Worm (Caenorhabditis elegans) whole organism, late embryonic: ENCODE measurements around the gene F08G12.3.

Experiments
- C08G9.2 ChIP-seq: sonication (generic microtip); optimal IDR thresholded peaks from 2 replicates; lab custom pipeline; 2016; ENCODE audit warnings: mild to moderate bottlenecking, missing genetic modification characterization, moderate library complexity, missing compliant biosample characterization
- C38D4.7 ChIP-seq: fragments of 200-800 bp; sonication (Bioruptor generic); optimal IDR thresholded peaks from 2 replicates; lab custom pipeline; 2018; ENCODE audit warnings: mild to moderate bottlenecking, missing genetic modification characterization, moderate library complexity, missing compliant biosample characterization
- F13H6.1 ChIP-seq: sonication (generic microtip); optimal IDR thresholded peaks from 2 replicates; lab custom pipeline; 2016; ENCODE audit warnings: missing genetic modification characterization, missing compliant biosample characterization
- K09A11.1 ChIP-seq: sonication (generic microtip); optimal IDR thresholded peaks from 2 replicates; lab custom pipeline; 2017; ENCODE audit warnings: antibody characterized with exemption, mild to moderate bottlenecking, missing genetic modification characterization, missing compliant biosample characterization; ENCODE audit not compliant: insufficient read depth
- Y22D7AL.16 ChIP-seq: sonication (generic microtip); optimal IDR thresholded peaks from 2 replicates; lab custom pipeline; 2016; ENCODE audit warnings: missing genetic modification characterization, missing compliant biosample characterization
- ahr-1 ChIP-seq: sonication (generic microtip); optimal IDR thresholded peaks from 2 replicates; lab custom pipeline; 2016; ENCODE audit warnings: missing genetic modification characterization, missing compliant biosample characterization
- ama-1 ChIP-seq: fragments of 150-350 bp; optimal IDR thresholded peaks from 2 replicates; lab custom pipeline; 2014
- ceh-19 ChIP-seq: fragments of 200-800 bp; sonication (Bioruptor generic); optimal IDR thresholded peaks from 2 replicates; lab custom pipeline; 2018; ENCODE audit warnings: mild to moderate bottlenecking, missing genetic modification characterization, missing compliant biosample characterization
- ceh-22 ChIP-seq: sonication (generic microtip); optimal IDR thresholded peaks from 2 replicates; lab custom pipeline; 2017; ENCODE audit warnings: missing biosample characterization, missing genetic modification characterization
- ceh-24 ChIP-seq: sonication (generic microtip); optimal IDR thresholded peaks from 2 replicates; lab custom pipeline; 2016; ENCODE audit warnings: mild to moderate bottlenecking, missing genetic modification characterization, missing compliant biosample characterization
- ceh-30 ChIP-seq: fragments of 150-350 bp; optimal IDR thresholded peaks from 2 replicates; lab custom pipeline; 2014; ENCODE audit warnings: missing biosample characterization, missing genetic modification characterization
- che-1 ChIP-seq: sonication (generic microtip); optimal IDR thresholded peaks from 2 replicates; lab custom pipeline; 2016; ENCODE audit warnings: mild to moderate bottlenecking, missing genetic modification characterization, missing compliant biosample characterization
- dve-1 ChIP-seq: sonication (generic microtip); optimal IDR thresholded peaks from 2 replicates; lab custom pipeline; 2017; ENCODE audit warnings: antibody characterized with exemption, mild to moderate bottlenecking, missing genetic modification characterization, missing compliant biosample characterization
- elt-4 ChIP-seq: sonication (generic microtip); optimal IDR thresholded peaks from 2 replicates; lab custom pipeline; 2016; ENCODE audit warnings: missing genetic modification characterization, missing compliant biosample characterization
- fkh-10 ChIP-seq: fragments of 150-350 bp; optimal IDR thresholded peaks from 2 replicates; lab custom pipeline; 2014; ENCODE audit warnings: missing biosample characterization, missing genetic modification reagents, missing genetic modification characterization
- fkh-6 ChIP-seq: sonication (generic microtip); optimal IDR thresholded peaks from 2 replicates; lab custom pipeline; 2016; ENCODE audit warnings: missing genetic modification characterization, missing compliant biosample characterization
- hlh-6 ChIP-seq: sonication (generic microtip); optimal IDR thresholded peaks from 2 replicates; lab custom pipeline; 2016; ENCODE audit warnings: missing genotype, missing genetic modification characterization, missing compliant biosample characterization
- hlh-8 ChIP-seq: sonication (generic microtip); optimal IDR thresholded peaks from 2 replicates; lab custom pipeline; 2016; ENCODE audit warnings: missing genotype, missing genetic modification characterization, missing compliant biosample characterization
- lim-6 ChIP-seq: sonication (generic microtip); optimal IDR thresholded peaks from 2 replicates; lab custom pipeline; 2016; ENCODE audit warnings: missing genetic modification characterization, missing compliant biosample characterization
- madf-2 ChIP-seq: sonication (generic microtip); optimal IDR thresholded peaks from 2 replicates; lab custom pipeline; 2017; ENCODE audit warnings: missing genetic modification characterization, missing compliant biosample characterization
- mec-3 ChIP-seq: sonication (generic microtip); optimal IDR thresholded peaks from 2 replicates; lab custom pipeline; 2016; ENCODE audit warnings: borderline replicate concordance, missing genetic modification characterization, missing compliant biosample characterization
- nhr-11 ChIP-seq: fragments of 150-350 bp; optimal IDR thresholded peaks from 2 replicates; lab custom pipeline; 2014; ENCODE audit warnings: missing biosample characterization, missing genetic modification characterization
- nhr-232 ChIP-seq: sonication (generic microtip); optimal IDR thresholded peaks from 2 replicates; lab custom pipeline; 2016; ENCODE audit warnings: missing genetic modification characterization, missing compliant biosample characterization
- npax-4 ChIP-seq: sonication (generic microtip); optimal IDR thresholded peaks from 2 replicates; lab custom pipeline; 2016; ENCODE audit warnings: missing genetic modification characterization, missing compliant biosample characterization
- odd-2 ChIP-seq: sonication (generic microtip); optimal IDR thresholded peaks from 2 replicates; lab custom pipeline; 2017; ENCODE audit warnings: antibody characterized with exemption, mild to moderate bottlenecking, missing genetic modification characterization, missing compliant biosample characterization
- pax-1 ChIP-seq: fragments of 150-350 bp; optimal IDR thresholded peaks from 2 replicates; lab custom pipeline; 2014; ENCODE audit warnings: missing biosample characterization, missing genetic modification characterization
- pha-2 ChIP-seq: sonication (generic microtip); optimal IDR thresholded peaks from 2 replicates; lab custom pipeline; 2017; ENCODE audit warnings: mild to moderate bottlenecking, missing genetic modification characterization, missing compliant biosample characterization
- pha-4 ChIP-seq: fragments of 150-350 bp; optimal IDR thresholded peaks from 2 replicates; lab custom pipeline; 2018; ENCODE audit warnings: missing biosample characterization, missing genetic modification reagents, missing genetic modification characterization
- pros-1 ChIP-seq: fragments of 150-350 bp; optimal IDR thresholded peaks from 2 replicates; lab custom pipeline; 2014; ENCODE audit warnings: missing biosample characterization, missing genetic modification reagents, missing genetic modification characterization
- ref-2 ChIP-seq: sonication (generic microtip); optimal IDR thresholded peaks from 2 replicates; lab custom pipeline; 2016; ENCODE audit warnings: missing genetic modification characterization, missing compliant biosample characterization
- rnt-1 ChIP-seq: sonication (generic microtip); optimal IDR thresholded peaks from 2 replicates; lab custom pipeline; 2016; ENCODE audit warnings: missing genetic modification characterization, missing compliant biosample characterization
- sox-2 ChIP-seq: fragments of 200-800 bp; sonication (Bioruptor generic); IDR thresholded peaks from 2 replicates; pipeline ENCODE4 v1.3.6; 2022; ENCODE audit warnings: missing genetic modification reagents, missing genetic modification characterization, missing compliant biosample characterization
- sox-4 ChIP-seq: sonication (generic microtip); optimal IDR thresholded peaks from 2 replicates; lab custom pipeline; 2017; ENCODE audit warnings: mild to moderate bottlenecking, missing genetic modification characterization, inconsistent platforms, missing compliant biosample characterization
- syd-9 ChIP-seq: sonication (generic microtip); optimal IDR thresholded peaks from 2 replicates; lab custom pipeline; 2016; ENCODE audit warnings: mild to moderate bottlenecking, missing genetic modification characterization, moderate library complexity, missing compliant biosample characterization
- tbx-2 ChIP-seq: sonication (generic microtip); optimal IDR thresholded peaks from 2 replicates; lab custom pipeline; 2016; ENCODE audit warnings: missing genetic modification characterization, missing compliant biosample characterization
- ttx-3 ChIP-seq: sonication (generic microtip); optimal IDR thresholded peaks from 2 replicates; lab custom pipeline; 2016; ENCODE audit warnings: missing genetic modification reagents, missing genetic modification characterization, missing compliant biosample characterization
- unc-42 ChIP-seq: sonication (generic microtip); optimal IDR thresholded peaks from 2 replicates; lab custom pipeline; 2016; ENCODE audit warnings: missing genotype, missing genetic modification characterization, missing compliant biosample characterization
- unc-55 ChIP-seq: sonication (generic microtip); optimal IDR thresholded peaks from 2 replicates; lab custom pipeline; 2017; ENCODE audit warnings: missing biosample characterization, missing genetic modification reagents, missing genetic modification characterization
- unc-86 ChIP-seq: sonication (generic microtip); optimal IDR thresholded peaks from 2 replicates; lab custom pipeline; 2016; ENCODE audit warnings: missing genetic modification characterization, missing compliant biosample characterization
- ztf-16 ChIP-seq: sonication (generic microtip); optimal IDR thresholded peaks from 2 replicates; lab custom pipeline; 2017; ENCODE audit warnings: missing genetic modification characterization, missing compliant biosample characterization

The F08G12.3 gene

DNA sequence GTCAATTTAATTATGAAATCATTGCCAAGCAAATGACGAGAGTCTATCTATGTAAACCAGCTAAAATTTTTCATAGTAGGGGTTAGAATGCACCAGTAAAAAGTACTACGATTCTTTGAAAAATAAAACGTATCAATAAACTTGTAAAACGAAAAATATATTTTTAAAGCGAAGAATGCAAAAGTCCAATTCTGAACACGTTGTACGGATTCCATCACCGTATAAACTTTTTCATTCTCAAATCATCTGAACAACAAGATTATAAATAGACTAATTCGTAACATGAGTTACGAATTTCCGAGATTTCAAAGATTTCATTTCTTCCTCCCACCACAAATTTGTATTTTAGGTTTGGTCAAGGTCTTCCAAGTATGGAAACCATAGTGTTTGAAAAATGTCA lies 16.7 kb downstream of the F08G12.3 start, which contains the start of gene nlp-57:
Gene nlp-57, plus strand, starts transcription at position 301 of the 400 bp plus-strand sequence.
- no peak for TF ChIP-seq pax-1 (tag; lab: Kevin White, UChicago)
- TF ChIP-seq K09A11.1 (tag; lab: Kevin White, UChicago), result no peak
- no peak for TF ChIP-seq F13H6.1 (tag; lab: Kevin White, UChicago)
- TF ChIP-seq ahr-1 (tag; lab: Kevin White, UChicago), result no peak

DNA sequence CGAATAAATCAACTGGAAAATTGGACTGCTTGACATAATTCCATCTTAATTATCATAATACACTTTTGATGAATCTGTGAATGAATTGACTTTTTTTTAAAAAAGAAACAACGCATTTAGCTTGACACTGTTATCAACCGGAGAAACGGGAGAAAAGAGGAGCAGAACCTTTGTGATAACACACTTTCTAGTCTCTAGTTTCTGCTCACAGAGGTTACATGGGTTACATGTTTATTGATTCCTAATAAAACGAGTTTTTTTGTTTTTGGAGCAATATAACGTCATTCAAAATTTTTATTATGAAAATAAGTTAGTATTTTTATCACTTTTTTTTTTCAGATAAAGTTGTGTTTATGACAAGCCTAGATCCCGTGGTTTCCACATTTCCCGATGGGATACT lies 17.9 kb downstream of the F08G12.3 start, which contains the start of gene hizr-1:
Gene hizr-1, plus strand, starts transcription at position 340 of the 400 bp plus-strand sequence.
- TF ChIP-seq ref-2 (tag; lab: Kevin White, UChicago) (no peak), ztf-16 (no peak), unc-42 (tag; lab: Kevin White, UChicago) (no peak), ttx-3 (tag; lab: Kevin White, UChicago) (no peak), lim-6 (tag; lab: Kevin White, UChicago) (no peak), pha-4 (tag; lab: Kevin White, UChicago) (no peak), Y22D7AL.16 (tag; lab: Kevin White, UChicago) (no peak), fkh-10 (no peak), C08G9.2 (no peak), ceh-30 (no peak), madf-2 (tag; lab: Kevin White, UChicago) (no peak)
- TF ChIP-seq, all 69 proteins: peak for 0

- no peak for TF ChIP-seq C38D4.7 (GFP tag; lab: Kevin White, UChicago)
- no peak for TF ChIP-seq syd-9 (tag; lab: Kevin White, UChicago)
- TF ChIP-seq pha-2, result no peak
- TF ChIP-seq odd-2, result no peak
- no peak for TF ChIP-seq unc-86
- TF ChIP-seq ceh-22, result no peak
- TF ChIP-seq fkh-6, result no peak
- no peak for TF ChIP-seq ama-1 (lab: Kevin White, UChicago)
- no peak for TF ChIP-seq dve-1 (tag; lab: Kevin White, UChicago)
- no peak for TF ChIP-seq ceh-19 (GFP tag; lab: Kevin White, UChicago)
- no peak for TF ChIP-seq ceh-24 (tag; lab: Kevin White, UChicago)
- TF ChIP-seq hlh-8 (tag; lab: Kevin White, UChicago), result no peak
- no peak for TF ChIP-seq C08G9.2
- no peak for TF ChIP-seq unc-42 (tag; lab: Kevin White, UChicago)
- no peak for TF ChIP-seq unc-55 (GFP tag; lab: Kevin White, UChicago)
These were observed 23.2 kb downstream of the F08G12.3 start for ce11 chrX:11323225-11323624.

DNA sequence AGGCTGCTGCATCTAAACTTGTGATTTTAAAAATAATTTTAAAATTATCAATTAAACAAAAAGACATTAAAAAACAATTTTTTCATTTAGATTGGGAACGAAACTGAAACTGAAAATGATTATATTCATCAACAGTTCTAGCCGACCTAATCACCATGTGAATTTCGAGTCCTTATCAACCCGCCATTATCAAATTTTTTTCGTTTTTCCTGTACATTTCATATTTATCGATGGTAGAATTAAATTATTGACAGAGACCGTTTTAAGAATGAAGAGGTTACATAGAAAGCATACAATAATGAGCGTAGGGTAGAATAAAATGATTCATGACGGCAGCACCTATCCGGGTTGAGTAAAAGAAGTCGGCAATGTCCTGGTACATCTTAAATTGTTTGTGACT lies 24.2 kb downstream of the F08G12.3 start, which contains the start of gene asm-2:
Gene asm-2, minus strand, starts transcription at position 12 of the 400 bp plus-strand sequence.
- TF ChIP-seq ceh-22 (no peak), madf-2 (tag; lab: Kevin White, UChicago) (no peak), rnt-1 (tag; lab: Kevin White, UChicago) (no peak), sox-4 (no peak), npax-4 (tag; lab: Kevin White, UChicago) (no peak), nhr-232 (tag; lab: Kevin White, UChicago) (no peak), sox-2 (no peak), pha-4 (tag; lab: Kevin White, UChicago) (no peak), Y22D7AL.16 (tag; lab: Kevin White, UChicago) (no peak), pha-2 (no peak), hlh-6 (no peak), tbx-2 (tag; lab: Kevin White, UChicago) (no peak), che-1 (tag; lab: Kevin White, UChicago) (no peak), elt-4 (no peak), nhr-11 (tag; lab: Kevin White, UChicago) (no peak), pros-1 (tag; lab: Kevin White, UChicago) (no peak), mec-3 (no peak), ahr-1 (tag; lab: Kevin White, UChicago) (no peak)
